Worm (Caenorhabditis elegans) whole organism, mixed stage, embryonic: ENCODE results near the gene Y66H1A.8.

Experiments
- M03D4.4 ChIP-seq: sonication (generic microtip); optimal IDR thresholded peaks from 2 replicates; lab custom pipeline; 2017; ENCODE audit warnings: mild to moderate bottlenecking, missing genetic modification characterization, missing compliant biosample characterization
- bed-3 ChIP-seq: fragments of 200-800 bp; sonication (Bioruptor generic); optimal IDR thresholded peaks from 3 replicates; lab custom pipeline; 2018; ENCODE audit warnings: mild to moderate bottlenecking, missing genetic modification characterization, moderate library complexity, missing compliant biosample characterization
- blmp-1 ChIP-seq: fragments of 150-350 bp; optimal IDR thresholded peaks from 2 replicates; lab custom pipeline; 2014; ENCODE audit warnings: missing biosample characterization, missing genetic modification characterization
- ceh-39 ChIP-seq: fragments of 150-350 bp; optimal IDR thresholded peaks from 2 replicates; lab custom pipeline; 2014; ENCODE audit warnings: missing biosample characterization, missing genetic modification characterization
- ceh-43 ChIP-seq: fragments of 200-800 bp; sonication (Bioruptor generic); optimal IDR thresholded peaks from 2 replicates; lab custom pipeline; 2018; ENCODE audit warnings: mild to moderate bottlenecking, missing genetic modification characterization, moderate library complexity, missing compliant biosample characterization
- ces-1 ChIP-seq: fragments of 150-350 bp; optimal IDR thresholded peaks from 2 replicates; lab custom pipeline; 2014; ENCODE audit warnings: missing biosample characterization, missing genetic modification reagents, missing genetic modification characterization
- cnd-1 ChIP-seq: fragments of 200-800 bp; sonication (Bioruptor generic); optimal IDR thresholded peaks from 2 replicates; lab custom pipeline; 2018; ENCODE audit warnings: mild to moderate bottlenecking, missing genetic modification characterization, missing compliant biosample characterization
- drap-1 ChIP-seq: fragments of 200-800 bp; sonication (Bioruptor generic); optimal IDR thresholded peaks from 3 replicates; lab custom pipeline; 2018; ENCODE audit warnings: mild to moderate bottlenecking, missing genetic modification characterization, missing compliant biosample characterization
- elt-1 ChIP-seq: sonication (generic microtip); optimal IDR thresholded peaks from 2 replicates; lab custom pipeline; 2017; ENCODE audit warnings: missing genetic modification characterization, mild to moderate bottlenecking, missing compliant biosample characterization, antibody characterized with exemption, moderate library complexity, borderline replicate concordance; ENCODE audit not compliant: insufficient read depth
- elt-3 ChIP-seq: fragments of 150-350 bp; optimal IDR thresholded peaks from 2 replicates; lab custom pipeline; 2014; ENCODE audit warnings: missing biosample characterization, missing genetic modification characterization
- flh-1 ChIP-seq: fragments of 200-800 bp; sonication (Bioruptor generic); optimal IDR thresholded peaks from 2 replicates; lab custom pipeline; 2018; ENCODE audit warnings: mild to moderate bottlenecking, missing genetic modification characterization, moderate library complexity, missing compliant biosample characterization
- ham-2 ChIP-seq: fragments of 200-800 bp; sonication (Bioruptor generic); optimal IDR thresholded peaks from 2 replicates; lab custom pipeline; 2018; ENCODE audit warnings: mild to moderate bottlenecking, missing genetic modification characterization, missing compliant biosample characterization
- hlh-1 ChIP-seq: fragments of 150-350 bp; optimal IDR thresholded peaks from 2 replicates; lab custom pipeline; 2014; ENCODE audit warnings: missing biosample characterization, missing genetic modification reagents, missing genetic modification characterization
- lin-13 ChIP-seq: fragments of 150-350 bp; optimal IDR thresholded peaks from 2 replicates; lab custom pipeline; 2014; ENCODE audit warnings: missing biosample characterization, missing genetic modification characterization
- lin-32 ChIP-seq: fragments of 200-800 bp; sonication (Bioruptor generic); optimal IDR thresholded peaks from 2 replicates; lab custom pipeline; 2018; ENCODE audit warnings: mild to moderate bottlenecking, missing genetic modification characterization, missing compliant biosample characterization
- lsy-2 ChIP-seq: fragments of 150-350 bp; optimal IDR thresholded peaks from 2 replicates; lab custom pipeline; 2014; ENCODE audit warnings: missing biosample characterization, missing genetic modification characterization
- mab-5 ChIP-seq: fragments of 150-350 bp; optimal IDR thresholded peaks from 2 replicates; lab custom pipeline; 2014; ENCODE audit warnings: missing biosample characterization, missing genetic modification characterization
- mep-1 ChIP-seq: fragments of 150-350 bp; optimal IDR thresholded peaks from 2 replicates; lab custom pipeline; 2017; ENCODE audit warnings: missing biosample characterization, missing genetic modification reagents, missing genetic modification characterization, inconsistent platforms
- mls-2 ChIP-seq: sonication (generic microtip); optimal IDR thresholded peaks from 2 replicates; lab custom pipeline; 2016; ENCODE audit warnings: mild to moderate bottlenecking, missing genetic modification characterization, moderate library complexity, missing compliant biosample characterization
- nhr-12 ChIP-seq: fragments of 150-350 bp; optimal IDR thresholded peaks from 2 replicates; lab custom pipeline; 2014; ENCODE audit warnings: missing biosample characterization, missing genetic modification characterization
- nhr-2 ChIP-seq: fragments of 150-350 bp; optimal IDR thresholded peaks from 2 replicates; lab custom pipeline; 2014; ENCODE audit warnings: missing biosample characterization, missing genetic modification characterization
- nhr-237 ChIP-seq: fragments of 150-350 bp; optimal IDR thresholded peaks from 2 replicates; lab custom pipeline; 2014; ENCODE audit warnings: missing biosample characterization, missing genetic modification characterization
- nhr-28 ChIP-seq: fragments of 150-350 bp; optimal IDR thresholded peaks from 2 replicates; lab custom pipeline; 2014; ENCODE audit warnings: missing biosample characterization, missing genetic modification characterization
- nhr-76 ChIP-seq: sonication (generic microtip); optimal IDR thresholded peaks from 2 replicates; lab custom pipeline; 2017; ENCODE audit warnings: missing biosample characterization, missing genetic modification characterization
- pha-4 ChIP-seq: fragments of 150-350 bp; optimal IDR thresholded peaks from 2 replicates; lab custom pipeline; 2018; ENCODE audit warnings: missing biosample characterization, missing genetic modification reagents, missing genetic modification characterization
- sem-2 ChIP-seq: fragments of 200-800 bp; sonication (Bioruptor generic); optimal IDR thresholded peaks from 2 replicates; lab custom pipeline; 2018; ENCODE audit warnings: mild to moderate bottlenecking, missing genetic modification characterization, missing compliant biosample characterization
- snpc-4 ChIP-seq: fragments of 150-350 bp; optimal IDR thresholded peaks from 2 replicates; lab custom pipeline; 2014; ENCODE audit warnings: missing biosample characterization, missing genetic modification characterization
- sptf-1 ChIP-seq: sonication (generic microtip); optimal IDR thresholded peaks from 2 replicates; lab custom pipeline; 2017; ENCODE audit warnings: mild to moderate bottlenecking, missing genetic modification characterization, moderate library complexity, missing compliant biosample characterization
- tbx-8 ChIP-seq: fragments of 200-800 bp; sonication (Bioruptor generic); optimal IDR thresholded peaks from 2 replicates; lab custom pipeline; 2018; ENCODE audit warnings: mild to moderate bottlenecking, missing genetic modification characterization, moderate library complexity, missing compliant biosample characterization
- unc-120 ChIP-seq: sonication (generic microtip); optimal IDR thresholded peaks from 2 replicates; lab custom pipeline; 2017; ENCODE audit warnings: missing genetic modification characterization, missing compliant biosample characterization; ENCODE audit not compliant: poor library complexity, severe bottlenecking
- unc-39 ChIP-seq: fragments of 150-350 bp; optimal IDR thresholded peaks from 2 replicates; lab custom pipeline; 2014; ENCODE audit warnings: missing biosample characterization, missing genetic modification characterization
- unc-62 ChIP-seq: fragments of 150-350 bp; optimal IDR thresholded peaks from 2 replicates; lab custom pipeline; 2014; ENCODE audit warnings: missing biosample characterization, missing genetic modification reagents, missing genetic modification characterization
- zip-8 ChIP-seq: fragments of 150-350 bp; optimal IDR thresholded peaks from 2 replicates; lab custom pipeline; 2014; ENCODE audit warnings: missing biosample characterization, missing genetic modification characterization
- ztf-11 ChIP-seq: fragments of 150-350 bp; optimal IDR thresholded peaks from 2 replicates; lab custom pipeline; 2014; ENCODE audit warnings: missing biosample characterization, missing genetic modification characterization

Y66H1A.8 gene

DNA sequence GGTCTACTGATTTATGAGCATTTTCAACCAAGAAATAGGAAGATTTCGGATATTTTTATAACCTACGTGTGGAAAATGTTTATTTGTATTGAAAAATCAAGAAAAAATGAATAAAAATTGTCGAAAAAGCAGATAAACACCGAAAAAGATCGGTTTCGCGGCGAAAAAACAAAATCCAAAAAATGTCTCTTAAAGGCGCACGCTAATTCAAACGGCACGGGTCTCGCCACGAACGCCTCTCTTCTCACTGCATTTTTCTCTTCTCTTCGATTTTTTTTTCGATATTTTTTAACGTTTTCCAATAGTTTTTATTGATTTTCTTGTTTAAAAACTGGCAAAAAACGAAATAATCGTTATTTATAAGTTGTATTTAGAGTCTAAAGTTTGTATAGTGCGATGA is 29.2 kb downstream of the Y66H1A.8 start (continued):
- TF ChIP-seq ztf-11 (tag; lab: Kevin White, UChicago), result no peak
- no peak for TF ChIP-seq elt-3
- no peak for TF ChIP-seq nhr-12 (tag; lab: Kevin White, UChicago)
- TF ChIP-seq lin-32 (GFP tag; lab: Kevin White, UChicago), result no peak
- no peak for TF ChIP-seq blmp-1
- TF ChIP-seq lsy-2 (tag; lab: Kevin White, UChicago), result peak; percentile 54
- no peak for TF ChIP-seq unc-39

DNA sequence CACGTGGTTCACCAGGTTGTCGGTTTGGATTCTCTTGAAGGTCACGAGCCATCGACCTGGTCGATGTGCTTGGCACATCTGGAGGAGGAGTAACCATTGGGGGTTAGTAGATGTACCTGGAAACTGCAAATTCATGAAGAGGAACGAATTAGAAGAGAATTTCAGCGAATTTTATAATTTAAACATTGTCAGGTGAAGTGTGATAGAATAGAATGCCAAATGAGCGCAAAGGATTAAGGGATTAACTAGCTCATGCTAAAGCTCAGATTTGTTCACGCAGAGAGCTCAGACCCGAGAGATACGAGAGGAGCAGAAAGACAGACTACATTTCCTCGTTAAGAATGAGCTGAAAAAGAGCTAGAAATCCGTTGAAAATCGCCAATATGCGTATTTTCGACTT is 29.7 kb downstream of the Y66H1A.8 start, which contains the start of gene daf-18:
daf-18 (minus strand) TSS at position 126 of the 400 bp plus-strand sequence.
- TF ChIP-seq M03D4.4 (tag; lab: Kevin White, UChicago) (no peak), nhr-237 (tag; lab: Kevin White, UChicago) (no peak), tbx-8 (GFP tag; lab: Kevin White, UChicago) (no peak), nhr-2 (no peak), bed-3 (GFP tag; lab: Kevin White, UChicago) (no peak), nhr-28 (tag; lab: Kevin White, UChicago) (no peak), lin-13 (tag; lab: Kevin White, UChicago) (no peak), snpc-4 (no peak), lin-32 (GFP tag; lab: Kevin White, UChicago) (no peak), ztf-11 (tag; lab: Kevin White, UChicago) (no peak), ceh-39 (tag; lab: Kevin White, UChicago) (no peak)

DNA sequence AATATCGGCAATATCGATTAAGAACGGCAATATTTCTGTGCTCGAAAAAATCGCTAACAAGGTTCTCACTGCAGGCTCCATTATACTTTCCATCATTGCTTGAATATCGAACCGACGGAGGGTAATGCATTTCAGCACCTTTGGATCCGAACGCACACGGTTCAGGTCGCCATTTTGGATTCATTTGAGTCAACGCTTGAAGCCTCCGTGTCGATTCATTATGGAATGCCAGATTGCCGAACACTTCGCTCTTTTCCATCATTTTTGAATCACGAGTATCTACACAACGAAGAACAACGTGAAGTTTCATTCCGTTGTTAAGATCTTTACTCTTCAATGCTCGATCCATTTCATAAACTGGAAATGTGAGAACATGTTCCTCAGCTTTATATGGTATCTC is 32.6 kb downstream of the Y66H1A.8 start:
- no peak for TF ChIP-seq lsy-2 (tag; lab: Kevin White, UChicago)
- TF ChIP-seq tbx-8 (GFP tag; lab: Kevin White, UChicago), result no peak
- no peak for TF ChIP-seq elt-1 (tag; lab: Kevin White, UChicago)
- TF ChIP-seq nhr-12 (tag; lab: Kevin White, UChicago), result no peak
- TF ChIP-seq snpc-4, result no peak

DNA sequence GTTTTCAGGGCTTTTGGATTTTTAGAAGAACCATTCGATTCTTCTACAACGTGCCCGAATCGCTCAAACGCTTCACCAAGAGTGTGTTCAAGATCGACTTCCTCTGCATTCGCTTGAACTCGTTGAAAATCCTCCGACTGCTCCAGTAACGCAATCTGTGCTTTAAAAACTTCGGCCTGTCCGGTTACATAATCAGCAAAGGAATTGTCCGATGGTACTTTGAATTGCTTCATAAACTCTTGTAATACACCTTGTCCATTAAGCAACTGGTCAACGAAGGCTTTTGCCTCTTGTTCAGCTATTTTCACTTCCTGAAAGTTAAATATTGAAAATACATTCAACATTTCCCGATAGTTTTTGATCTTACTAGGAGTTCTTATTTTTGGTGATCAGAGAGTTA is 34.0 kb downstream of the Y66H1A.8 start:
- TF ChIP-seq elt-3, result no peak
- TF ChIP-seq mls-2, result no peak
- TF ChIP-seq lsy-2 (tag; lab: Kevin White, UChicago), result no peak
- no peak for TF ChIP-seq unc-120 (tag; lab: Kevin White, UChicago)
- no peak for TF ChIP-seq sem-2 (GFP tag; lab: Kevin White, UChicago)
- no peak for TF ChIP-seq cnd-1 (tag; lab: Kevin White, UChicago)
- TF ChIP-seq tbx-8 (GFP tag; lab: Kevin White, UChicago), result no peak
- no peak for TF ChIP-seq ceh-43 (GFP tag; lab: Kevin White, UChicago)
- TF ChIP-seq nhr-12 (tag; lab: Kevin White, UChicago), result no peak
- TF ChIP-seq sptf-1 (tag; lab: Kevin White, UChicago), result no peak
- no peak for TF ChIP-seq drap-1 (GFP tag; lab: Kevin White, UChicago)
- TF ChIP-seq snpc-4, result no peak
- no peak for TF ChIP-seq nhr-237 (tag; lab: Kevin White, UChicago)
- no peak for TF ChIP-seq M03D4.4 (tag; lab: Kevin White, UChicago)
- no peak for TF ChIP-seq hlh-1 (tag; lab: Kevin White, UChicago)
- no peak for TF ChIP-seq nhr-76
- TF ChIP-seq ces-1 (GFP tag; lab: Kevin White, UChicago), result no peak
- no peak for TF ChIP-seq unc-39
- no peak for TF ChIP-seq flh-1 (GFP tag; lab: Kevin White, UChicago)

DNA sequence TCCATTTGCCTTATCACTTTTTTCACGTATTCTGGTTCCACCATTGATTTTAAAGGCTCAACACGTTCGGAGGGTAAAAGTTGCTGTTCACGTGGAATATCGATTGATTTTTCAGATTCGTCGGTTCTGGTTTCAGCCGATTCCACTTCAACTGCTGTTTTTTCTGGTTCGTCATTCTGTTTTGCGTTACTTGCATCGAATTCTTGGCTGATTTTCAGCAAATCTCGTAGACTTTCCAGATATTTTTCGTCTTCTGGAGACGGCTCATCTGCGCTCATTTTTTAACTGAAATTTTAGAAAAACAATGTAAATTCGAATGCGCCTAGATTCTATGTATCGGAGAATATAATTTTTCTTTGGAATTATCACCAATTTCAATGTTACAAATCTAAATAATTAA is 35.0 kb downstream of the Y66H1A.8 start, which contains the start of gene eri-1:
eri-1 (minus strand) TSS at position 285 of the 400 bp plus-strand sequence.
- TF ChIP-seq ceh-39 (tag; lab: Kevin White, UChicago) (no peak), bed-3 (GFP tag; lab: Kevin White, UChicago) (no peak)
- TF ChIP-seq, all 35 proteins: peak for 0

DNA sequence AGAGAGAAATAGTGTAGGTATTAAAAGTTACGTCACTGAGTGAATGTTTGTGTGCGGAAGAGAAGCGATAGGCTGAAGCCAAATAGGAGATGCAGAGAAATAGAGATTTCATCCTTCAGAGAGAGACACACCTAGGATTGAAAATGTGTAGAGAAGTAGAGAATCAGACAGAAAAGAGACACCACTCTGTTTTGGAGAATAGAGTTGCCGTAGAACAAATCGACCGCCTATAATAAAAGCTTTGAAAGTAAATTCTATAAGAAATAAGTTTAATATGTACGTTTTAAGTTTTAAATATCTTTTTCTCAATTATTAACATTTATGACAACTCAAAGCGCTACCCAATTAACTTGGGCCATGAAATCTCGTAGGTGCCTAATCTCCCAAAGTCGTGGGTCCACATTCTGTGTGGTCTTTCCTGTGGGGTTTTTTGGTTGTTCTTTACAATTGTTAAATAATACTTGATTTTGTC is 44.3 kb downstream of the Y66H1A.8 start, which contains the start of gene T07A9.12:
T07A9.12 (plus strand) TSS at position 448 of the 472 bp plus-strand sequence.
- no peak for TF ChIP-seq hlh-1 (tag; lab: Kevin White, UChicago)
- TF ChIP-seq ces-1 (GFP tag; lab: Kevin White, UChicago), result peak; percentile 43
- peak; percentile 41 for TF ChIP-seq nhr-2
- no peak for TF ChIP-seq cnd-1 (tag; lab: Kevin White, UChicago)
- peak; percentile 28 for TF ChIP-seq M03D4.4 (tag; lab: Kevin White, UChicago)
- peak; percentile 84 for TF ChIP-seq ham-2 (GFP tag; lab: Kevin White, UChicago)
- peak; percentile 54 for TF ChIP-seq unc-62 (GFP tag; lab: Kevin White, UChicago)
- TF ChIP-seq zip-8 (tag; lab: Kevin White, UChicago), result peak; percentile 26
- no peak for TF ChIP-seq snpc-4
- TF ChIP-seq nhr-12 (tag; lab: Kevin White, UChicago), result no peak
- TF ChIP-seq mls-2, result peak; percentile 9
- TF ChIP-seq lsy-2 (tag; lab: Kevin White, UChicago), result peak; percentile 34
- TF ChIP-seq mep-1 (tag; lab: Kevin White, UChicago), result peak; percentile 46
- no peak for TF ChIP-seq sem-2 (GFP tag; lab: Kevin White, UChicago)
- TF ChIP-seq unc-120 (tag; lab: Kevin White, UChicago), result peak; percentile 71
- TF ChIP-seq sptf-1 (tag; lab: Kevin White, UChicago), result peak; percentile 63
- TF ChIP-seq nhr-237 (tag; lab: Kevin White, UChicago), result peak; percentile 63
- TF ChIP-seq flh-1 (GFP tag; lab: Kevin White, UChicago), result no peak
- TF ChIP-seq pha-4, result peak; percentile 74
- no peak for TF ChIP-seq elt-3
- no peak for TF ChIP-seq ztf-11 (tag; lab: Kevin White, UChicago)
- no peak for TF ChIP-seq drap-1 (GFP tag; lab: Kevin White, UChicago)
- TF ChIP-seq mab-5, result no peak
- TF ChIP-seq, all 35 proteins: peak for 13
